Fruit fly (Drosophila melanogaster) whole organism, prepupa: ENCODE data around the gene Bacc.

ENCODE experiments used
- Blimp-1 ChIP-seq: fragments of 200-800 bp; sonication (Bioruptor generic); optimal IDR thresholded peaks from 3 replicates; lab custom pipeline; 2017; ENCODE audit warnings: missing biosample characterization, missing genetic modification characterization, mild to moderate bottlenecking, moderate library complexity, missing genetic modification reagents
- CG10669 ChIP-seq: fragments of 200-800 bp; sonication (Bioruptor generic); optimal IDR thresholded peaks from 3 replicates; lab custom pipeline; 2018; ENCODE audit warnings: missing biosample characterization, mild to moderate bottlenecking, missing genetic modification characterization, moderate library complexity
- CG11762 ChIP-seq: fragments of 200-800 bp; sonication (Bioruptor generic); optimal IDR thresholded peaks from 3 replicates; lab custom pipeline; 2016; ENCODE audit warnings: missing biosample characterization, missing genetic modification characterization; ENCODE audit not compliant: insufficient read depth
- CG11902 ChIP-seq: fragments of 200-800 bp; sonication (Bioruptor generic); optimal IDR thresholded peaks from 3 replicates; lab custom pipeline; 2016; ENCODE audit warnings: missing biosample characterization, missing genetic modification characterization
- CG15336 ChIP-seq: fragments of 200-800 bp; sonication (Bioruptor generic); IDR thresholded peaks from 2 replicates; pipeline ENCODE4 v1.3.6; 2022; ENCODE audit warnings: missing biosample characterization, missing genetic modification characterization
- CG1621 ChIP-seq: fragments of 200-800 bp; sonication (Bioruptor generic); optimal IDR thresholded peaks from 3 replicates; lab custom pipeline; 2018; ENCODE audit warnings: missing biosample characterization, mild to moderate bottlenecking, missing genetic modification characterization
- CG16779 ChIP-seq: fragments of 200-800 bp; sonication (Bioruptor generic); optimal IDR thresholded peaks from 3 replicates; lab custom pipeline; 2017; ENCODE audit warnings: missing biosample characterization, mild to moderate bottlenecking, missing genetic modification characterization
- CG3032 ChIP-seq: fragments of 200-800 bp; optimal IDR thresholded peaks from 2 replicates; lab custom pipeline; 2019; ENCODE audit warnings: missing biosample characterization, mild to moderate bottlenecking, missing genetic modification characterization, moderate library complexity
- CG31627 ChIP-seq: fragments of 200-800 bp; sonication (Bioruptor generic); optimal IDR thresholded peaks from 3 replicates; lab custom pipeline; 2016; ENCODE audit warnings: missing biosample characterization, missing genetic modification characterization
- CG3919 ChIP-seq: fragments of 200-800 bp; sonication (Bioruptor generic); optimal IDR thresholded peaks from 3 replicates; lab custom pipeline; 2016; ENCODE audit warnings: missing biosample characterization, missing genetic modification characterization
- CG4318 ChIP-seq: fragments of 200-800 bp; sonication (Bioruptor generic); optimal IDR thresholded peaks from 3 replicates; lab custom pipeline; 2017; ENCODE audit warnings: missing biosample characterization, mild to moderate bottlenecking, missing genetic modification characterization
- CG6163 ChIP-seq: fragments of 200-800 bp; sonication (Bioruptor generic); IDR thresholded peaks from 3 replicates; pipeline ENCODE4 v1.3.6; 2022; ENCODE audit warnings: missing biosample characterization, missing genetic modification characterization
- CG6276 ChIP-seq: fragments of 200-800 bp; sonication (Bioruptor generic); optimal IDR thresholded peaks from 2 replicates; lab custom pipeline; 2017; ENCODE audit warnings: missing biosample characterization, mild to moderate bottlenecking, missing genetic modification characterization
- CG6792 ChIP-seq: fragments of 200-800 bp; sonication (Bioruptor generic); optimal IDR thresholded peaks from 3 replicates; lab custom pipeline; 2016; ENCODE audit warnings: missing biosample characterization, missing genetic modification characterization
- CG6808 ChIP-seq: fragments of 200-800 bp; sonication (Bioruptor generic); optimal IDR thresholded peaks from 3 replicates; lab custom pipeline; 2017; ENCODE audit warnings: missing biosample characterization, missing genetic modification characterization, mild to moderate bottlenecking, moderate library complexity, missing genetic modification reagents
- CG6854 ChIP-seq: fragments of 200-800 bp; sonication (Bioruptor generic); optimal IDR thresholded peaks from 2 replicates; lab custom pipeline; 2017; ENCODE audit warnings: missing biosample characterization, mild to moderate bottlenecking, missing genetic modification characterization
- CG8119 ChIP-seq: fragments of 200-800 bp; sonication (Bioruptor generic); IDR thresholded peaks from 3 replicates; pipeline ENCODE4 v1.3.6; 2022; ENCODE audit warnings: missing biosample characterization, missing genetic modification characterization
- CG8319 ChIP-seq: fragments of 200-800 bp; sonication (Bioruptor generic); optimal IDR thresholded peaks from 3 replicates; lab custom pipeline; 2016; ENCODE audit warnings: missing biosample characterization, missing genetic modification characterization
- CG8632 ChIP-seq: fragments of 200-800 bp; sonication (Bioruptor generic); optimal IDR thresholded peaks from 3 replicates; lab custom pipeline; 2016; ENCODE audit warnings: missing biosample characterization, missing genetic modification characterization
- CG9139 ChIP-seq: fragments of 200-800 bp; sonication (Bioruptor generic); optimal IDR thresholded peaks from 3 replicates; lab custom pipeline; 2017; ENCODE audit warnings: missing biosample characterization, mild to moderate bottlenecking, missing genetic modification characterization
- Eip78C ChIP-seq: fragments of 200-800 bp; sonication (Bioruptor generic); peaks from one replicate; lab custom pipeline; 2016; ENCODE audit warnings: missing biosample characterization, missing genetic modification characterization
- Eip93F ChIP-seq: fragments of 200-800 bp; sonication (Bioruptor generic); optimal IDR thresholded peaks from 2 replicates; lab custom pipeline; 2016; ENCODE audit warnings: missing biosample characterization, mild to moderate bottlenecking, missing genetic modification characterization
- Ets21C ChIP-seq: fragments of 200-800 bp; sonication (Bioruptor generic); optimal IDR thresholded peaks from 3 replicates; lab custom pipeline; 2016; ENCODE audit warnings: missing biosample characterization, missing genetic modification characterization
- Gug ChIP-seq: fragments of 200-800 bp; sonication (Bioruptor generic); IDR thresholded peaks from 2 replicates; pipeline ENCODE4 v1.3.6; 2022; ENCODE audit warnings: missing biosample characterization, missing genetic modification characterization
- Hr38 ChIP-seq: sonication (Bioruptor generic); optimal IDR thresholded peaks from 2 replicates; lab custom pipeline; 2016; ENCODE audit warnings: missing biosample characterization, missing genetic modification characterization
- Hr39 ChIP-seq: fragments of 200-800 bp; sonication (Bioruptor generic); optimal IDR thresholded peaks from 2 replicates; lab custom pipeline; 2016; ENCODE audit warnings: missing biosample characterization, missing genetic modification characterization
- Hr4 ChIP-seq: fragments of 200-800 bp; sonication (Bioruptor generic); optimal IDR thresholded peaks from 3 replicates; lab custom pipeline; 2016; ENCODE audit warnings: missing biosample characterization, missing genetic modification characterization
- Lpt ChIP-seq: fragments of 200-800 bp; sonication (Bioruptor generic); optimal IDR thresholded peaks from 3 replicates; lab custom pipeline; 2016; ENCODE audit warnings: missing biosample characterization, missing genetic modification characterization
- OdsH ChIP-seq: fragments of 200-800 bp; sonication (Bioruptor generic); optimal IDR thresholded peaks from 3 replicates; lab custom pipeline; 2016; ENCODE audit warnings: missing biosample characterization, missing genetic modification characterization
- Smox ChIP-seq: fragments of 200-800 bp; sonication (Bioruptor generic); optimal IDR thresholded peaks from 3 replicates; lab custom pipeline; 2016; ENCODE audit warnings: missing biosample characterization, missing genetic modification characterization
- Sox102F ChIP-seq: fragments of 200-800 bp; sonication (Bioruptor generic); optimal IDR thresholded peaks from 2 replicates; lab custom pipeline; 2016; ENCODE audit warnings: missing biosample characterization, mild to moderate bottlenecking, missing genetic modification characterization
- Sox14 ChIP-seq: fragments of 200-800 bp; sonication (Bioruptor generic); optimal IDR thresholded peaks from 3 replicates; lab custom pipeline; 2016; ENCODE audit warnings: missing biosample characterization, missing genetic modification characterization
- Sox15 ChIP-seq: fragments of 200-800 bp; sonication (Bioruptor generic); optimal IDR thresholded peaks from 3 replicates; lab custom pipeline; 2016; ENCODE audit warnings: missing biosample characterization, missing genetic modification characterization
- achi ChIP-seq: fragments of 200-800 bp; sonication (Bioruptor generic); optimal IDR thresholded peaks from 3 replicates; lab custom pipeline; 2016; ENCODE audit warnings: missing biosample characterization, missing genetic modification characterization
- cyc ChIP-seq: fragments of 200-800 bp; sonication (Bioruptor generic); optimal IDR thresholded peaks from 3 replicates; lab custom pipeline; 2016; ENCODE audit warnings: missing biosample characterization, missing genetic modification characterization
- dac ChIP-seq: fragments of 200-800 bp; sonication (Bioruptor generic); optimal IDR thresholded peaks from 2 replicates; lab custom pipeline; 2017; ENCODE audit warnings: missing biosample characterization, mild to moderate bottlenecking, missing genetic modification characterization
- dsx ChIP-seq: fragments of 200-800 bp; optimal IDR thresholded peaks from 3 replicates; lab custom pipeline; 2019; ENCODE audit warnings: missing biosample characterization, mild to moderate bottlenecking, missing genetic modification characterization, moderate library complexity; ENCODE audit not compliant: poor library complexity, severe bottlenecking
- eg ChIP-seq: fragments of 200-800 bp; sonication (Bioruptor generic); IDR thresholded peaks from 3 replicates; pipeline ENCODE4 v1.3.6; 2022; ENCODE audit warnings: missing biosample characterization, missing genetic modification characterization
- esn ChIP-seq: fragments of 200-800 bp; sonication (Bioruptor generic); optimal IDR thresholded peaks from 2 replicates; lab custom pipeline; 2016; ENCODE audit warnings: missing biosample characterization, mild to moderate bottlenecking, missing genetic modification characterization, moderate library complexity
- fd59A ChIP-seq: fragments of 200-800 bp; sonication (Bioruptor generic); optimal IDR thresholded peaks from 2 replicates; lab custom pipeline; 2017; ENCODE audit warnings: missing biosample characterization, mild to moderate bottlenecking, missing genetic modification characterization, missing genetic modification reagents
- fd85E ChIP-seq: fragments of 200-800 bp; sonication (Bioruptor generic); optimal IDR thresholded peaks from 3 replicates; lab custom pipeline; 2016; ENCODE audit warnings: missing biosample characterization, missing genetic modification characterization
- fkh ChIP-seq: fragments of 200-800 bp; sonication (Bioruptor generic); optimal IDR thresholded peaks from 3 replicates; lab custom pipeline; 2017; ENCODE audit warnings: missing biosample characterization, mild to moderate bottlenecking, missing genetic modification characterization, moderate library complexity
- lz ChIP-seq: fragments of 200-800 bp; sonication (Bioruptor generic); optimal IDR thresholded peaks from 3 replicates; lab custom pipeline; 2016; ENCODE audit warnings: missing biosample characterization, missing genetic modification characterization
- net ChIP-seq: fragments of 200-800 bp; sonication (Bioruptor generic); optimal IDR thresholded peaks from 3 replicates; lab custom pipeline; 2016; ENCODE audit warnings: missing biosample characterization, missing genetic modification characterization
- pdm3 ChIP-seq: fragments of 200-800 bp; sonication (Bioruptor generic); optimal IDR thresholded peaks from 3 replicates; lab custom pipeline; 2016; ENCODE audit warnings: missing biosample characterization, missing genetic modification characterization
- salr ChIP-seq, 2 experiments: fragments of 200-800 bp; sonication (Bioruptor generic); optimal IDR thresholded peaks; 3 replicates each; lab custom pipeline; 2016 to 2018; ENCODE audit warnings: missing biosample characterization in 2 of 2, missing genetic modification characterization in 2 of 2, mild to moderate bottlenecking in 1 of 2
- spab ChIP-seq: fragments of 200-800 bp; sonication (Bioruptor generic); optimal IDR thresholded peaks from 2 replicates; lab custom pipeline; 2017; ENCODE audit warnings: missing biosample characterization, mild to moderate bottlenecking, missing genetic modification characterization, missing genetic modification reagents
- ss ChIP-seq, 2 experiments: fragments of 200-800 bp; sonication (Bioruptor generic); optimal IDR thresholded peaks; 2 replicates in 1 of 2; 3 replicates in 1 of 2; lab custom pipeline; 2017 to 2018; ENCODE audit warnings: mild to moderate bottlenecking in 2 of 2, missing biosample characterization in 2 of 2, missing genetic modification characterization in 2 of 2, moderate library complexity in 1 of 2
- svp ChIP-seq: fragments of 200-800 bp; sonication (Bioruptor generic); peaks from one replicate; lab custom pipeline; 2016; ENCODE audit warnings: missing biosample characterization, missing genetic modification characterization
- topi ChIP-seq: fragments of 200-800 bp; sonication (Bioruptor generic); optimal IDR thresholded peaks from 3 replicates; lab custom pipeline; 2016; ENCODE audit warnings: missing biosample characterization, missing genetic modification characterization
- vri ChIP-seq: fragments of 200-800 bp; sonication (Bioruptor generic); optimal IDR thresholded peaks from 3 replicates; lab custom pipeline; 2016; ENCODE audit warnings: missing biosample characterization, mild to moderate bottlenecking, missing genetic modification characterization

Gene Bacc

DNA sequence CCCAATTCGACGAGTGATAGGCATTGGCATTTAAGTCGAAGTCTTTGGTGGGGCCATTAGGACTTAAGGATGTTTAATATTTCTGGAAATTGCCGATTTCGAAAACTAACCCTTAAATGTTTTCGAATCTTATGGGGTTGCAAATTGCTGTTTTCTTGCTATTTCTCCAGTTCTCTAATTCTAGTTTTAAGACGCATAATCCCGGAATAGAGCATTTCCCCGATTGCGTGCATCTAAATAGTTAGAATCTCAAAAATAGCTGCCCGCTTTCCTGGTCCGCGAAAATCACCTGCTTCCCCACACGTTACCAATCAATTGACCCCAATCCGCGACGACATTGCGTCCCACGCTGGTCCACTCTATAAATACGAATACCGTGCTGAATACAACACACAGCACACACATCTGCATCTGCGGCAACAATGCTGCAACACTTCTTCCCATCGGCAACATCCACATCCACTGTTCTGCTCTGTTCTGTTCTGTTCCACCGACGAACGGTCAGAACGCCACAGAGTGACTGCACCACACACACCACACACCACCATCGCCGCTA is at the start of gene Bacc:
Bacc (plus strand) TSS at position 542 of the 556 bp plus-strand sequence.
- TF ChIP-seq CG4318 (GFP tag; lab: Kevin White, UChicago) = peak; percentile 98
- peak; percentile 93 for TF ChIP-seq CG1621 (tag; lab: Kevin White, UChicago)
- peak; percentile 99 for TF ChIP-seq CG6276 (GFP tag; lab: Kevin White, UChicago)
- no peak for TF ChIP-seq CG8119 (GFP tag; lab: Robert Waterston, UW)
- TF ChIP-seq Hr38 (GFP tag; lab: Kevin White, UChicago) = peak; percentile 56
- TF ChIP-seq Ets21C (GFP tag; lab: Kevin White, UChicago) = peak; percentile 96
- peak; percentile 99 for TF ChIP-seq CG6808 (GFP tag; lab: Kevin White, UChicago)
- TF ChIP-seq Hr4 = peak; percentile 98
- peak; percentile 90 to 99 for TF ChIP-seq salr (GFP tag; optimal IDR thresholded peaks at IDR 0.05; lab: Kevin White, UChicago)
- TF ChIP-seq fd85E (GFP tag; lab: Kevin White, UChicago) = peak; percentile 96
- peak; percentile 97 for TF ChIP-seq CG31627
- no peak for TF ChIP-seq CG6163 (GFP tag; lab: Robert Waterston, UW)
- peak; percentile 96 for TF ChIP-seq Sox15 (GFP tag; lab: Kevin White, UChicago)
- TF ChIP-seq CG11762 = peak; percentile 98
- peak; percentile 97 for TF ChIP-seq CG10669 (GFP tag; lab: Kevin White, UChicago)
- peak; percentile 98 for TF ChIP-seq Sox102F (GFP tag; lab: Kevin White, UChicago)
- TF ChIP-seq CG3032 = peak; percentile 98
- peak; percentile 95 for TF ChIP-seq CG6854 (GFP tag; lab: Kevin White, UChicago)
- no peak for TF ChIP-seq Gug (GFP tag; lab: Robert Waterston, UW)
- peak; percentile 99 for TF ChIP-seq fd59A (GFP tag; lab: Kevin White, UChicago)
- TF ChIP-seq pdm3 (GFP tag; lab: Kevin White, UChicago) = peak; percentile 98
- peak; percentile 98 for TF ChIP-seq OdsH
- peak; percentile 93 for TF ChIP-seq Blimp-1
- TF ChIP-seq CG11902 (GFP tag; lab: Kevin White, UChicago) = peak; percentile 96
- TF ChIP-seq CG8632 = peak; percentile 98
- TF ChIP-seq esn (GFP tag; lab: Kevin White, UChicago) = peak; percentile 99
- peak; percentile 99 for TF ChIP-seq svp (GFP tag; lab: Kevin White, UChicago)
- peak; percentile 97 to 99 for TF ChIP-seq ss (GFP tag; optimal IDR thresholded peaks at IDR 0.05; lab: Kevin White, UChicago)
- peak; percentile 91 for TF ChIP-seq dsx (GFP tag; lab: Kevin White, UChicago)
- TF ChIP-seq CG15336 (GFP tag; lab: Robert Waterston, UW) = no peak
- TF ChIP-seq lz (GFP tag; lab: Kevin White, UChicago) = peak; percentile 98
- peak; percentile 93 for TF ChIP-seq Eip93F (GFP tag; lab: Kevin White, UChicago)
- peak; percentile 97 for TF ChIP-seq achi (GFP tag; lab: Kevin White, UChicago)
- peak; percentile 98 for TF ChIP-seq Hr39 (GFP tag; lab: Kevin White, UChicago)
- peak; percentile 98 for TF ChIP-seq CG3919 (GFP tag; lab: Kevin White, UChicago)
- peak; percentile 99 for TF ChIP-seq spab
- TF ChIP-seq Lpt (GFP tag; lab: Kevin White, UChicago) = peak; percentile 93
- peak; percentile 98 for TF ChIP-seq Smox (GFP tag; lab: Kevin White, UChicago)
- TF ChIP-seq fkh (GFP tag; lab: Kevin White, UChicago) = peak; percentile 14
- TF ChIP-seq Sox14 (GFP tag; lab: Kevin White, UChicago) = peak; percentile 99
- TF ChIP-seq CG6792 (GFP tag; lab: Kevin White, UChicago) = peak; percentile 98
- peak; percentile 97 for TF ChIP-seq topi
- TF ChIP-seq CG8319 (GFP tag; lab: Kevin White, UChicago) = peak; percentile 96
- peak; percentile 98 for TF ChIP-seq cyc (GFP tag; lab: Kevin White, UChicago)
- TF ChIP-seq CG9139 (GFP tag; lab: Kevin White, UChicago) = peak; percentile 94
- TF ChIP-seq Eip78C (GFP tag; lab: Kevin White, UChicago) = peak; percentile 99
- peak; percentile 97 for TF ChIP-seq CG16779 (tag; lab: Kevin White, UChicago)
- no peak for TF ChIP-seq eg (GFP tag; lab: Robert Waterston, UW)
- TF ChIP-seq dac (GFP tag; lab: Kevin White, UChicago) = peak; percentile 97
- peak; percentile 98 for TF ChIP-seq net
- TF ChIP-seq vri (GFP tag; lab: Kevin White, UChicago) = peak; percentile 93
